Worm (Caenorhabditis elegans): ENCODE measurements around the gene D1014.5.
A peak's percentile ranks its signal among the peaks of the same experiment; 100 is the strongest.

D1014.5 gene

DNA sequence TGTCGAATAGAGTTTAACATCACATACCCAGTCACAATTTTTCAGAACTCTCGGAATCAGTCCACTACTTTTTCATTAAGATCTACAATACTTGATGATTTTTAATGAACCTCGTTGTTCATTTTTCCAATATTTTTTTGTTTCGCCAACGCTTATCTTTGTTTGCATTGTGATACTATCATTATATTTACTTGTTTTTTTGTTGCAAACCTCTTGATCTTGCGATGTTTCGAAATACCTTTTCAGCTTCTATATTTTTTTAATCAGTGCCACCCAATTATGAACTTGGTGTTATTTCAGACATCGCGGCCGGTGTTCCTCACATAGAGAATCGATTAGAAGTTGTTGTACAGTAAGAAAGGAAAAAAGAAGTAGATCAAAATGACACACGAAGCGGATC lies 14.8 kb upstream of the D1014.5 start, which contains the start of gene myo-5:
myo-5 (plus strand) TSS at position 301 of the 400 bp plus-strand sequence.
- TF ChIP-seq xbp-1 (tag; optimal IDR thresholded peaks at IDR 0.05) (no peak), swsn-7 (tag; optimal IDR thresholded peaks at IDR 0.05) (no peak), efl-1 (optimal IDR thresholded peaks at IDR 0.05) (no peak), efl-1 (GFP tag; optimal IDR thresholded peaks at IDR 0.05 in 1 of 2) (peak in 1 of 2 experiments; percentile 15), mep-1 (tag; optimal IDR thresholded peaks at IDR 0.05) (no peak), elt-2 (tag; optimal IDR thresholded peaks at IDR 0.05) (no peak)

DNA sequence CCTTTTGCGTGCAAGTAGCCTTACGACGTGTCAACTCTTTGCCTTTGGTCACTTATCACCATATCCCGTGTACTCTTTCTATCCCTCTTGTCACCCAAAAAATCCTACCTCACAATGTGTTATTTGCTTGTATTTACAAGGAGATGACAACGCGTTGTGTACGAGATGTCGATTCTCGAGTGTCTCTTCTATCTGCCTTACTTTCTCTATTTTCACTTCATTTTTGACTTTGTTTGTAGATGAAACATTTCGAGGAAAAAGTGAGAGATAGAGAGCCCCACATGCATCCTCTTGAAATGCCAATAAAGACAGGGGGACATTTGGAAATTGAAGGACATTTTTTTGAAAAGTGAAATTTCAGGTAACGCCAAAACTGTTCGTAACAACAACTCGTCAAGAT lies 12.7 kb upstream of the D1014.5 start:
- TF ChIP-seq nhr-77 (tag; optimal IDR thresholded peaks at IDR 0.05): peak; percentile 74
- TF ChIP-seq rnt-1 (tag; optimal IDR thresholded peaks at IDR 0.05): no peak
- TF ChIP-seq nhr-11 (tag; optimal IDR thresholded peaks at IDR 0.05): no peak
- TF ChIP-seq tbx-2 (tag; optimal IDR thresholded peaks at IDR 0.05): peak; percentile 34
- TF ChIP-seq unc-62 (GFP tag; optimal IDR thresholded peaks at IDR 0.05): no peak
- no peak for TF ChIP-seq nhr-237 (tag; optimal IDR thresholded peaks at IDR 0.05)

ce11 chrV:8114542-8114941 lies 8.9 kb upstream of the D1014.5 start:
- no peak for TF ChIP-seq zip-4 (GFP tag; optimal IDR thresholded peaks at IDR 0.05)
- no peak for TF ChIP-seq snu-23 (GFP tag; optimal IDR thresholded peaks at IDR 0.05)
- TF ChIP-seq lin-14 (GFP tag; optimal IDR thresholded peaks at IDR 0.05): no peak
- TF ChIP-seq elt-2 (tag; optimal IDR thresholded peaks at IDR 0.05): no peak
- TF ChIP-seq skn-1 (tag; optimal IDR thresholded peaks at IDR 0.05): no peak
- TF ChIP-seq pax-3 (tag; optimal IDR thresholded peaks at IDR 0.05): no peak
- TF ChIP-seq mep-1 (tag; optimal IDR thresholded peaks at IDR 0.05): no peak
- no peak for TF ChIP-seq tlp-1 (tag; optimal IDR thresholded peaks at IDR 0.05)
- no peak for TF ChIP-seq sup-37 (GFP tag; optimal IDR thresholded peaks at IDR 0.05)
- no peak for TF ChIP-seq ces-1 (GFP tag; optimal IDR thresholded peaks at IDR 0.05)
- no peak for TF ChIP-seq sptf-1 (tag; optimal IDR thresholded peaks at IDR 0.05)
- no peak for TF ChIP-seq ztf-11 (tag; optimal IDR thresholded peaks at IDR 0.05)
- no peak for TF ChIP-seq aha-1 (tag; optimal IDR thresholded peaks at IDR 0.05)
- TF ChIP-seq efl-3 (GFP tag; optimal IDR thresholded peaks at IDR 0.05): no peak
- TF ChIP-seq ceh-8 (GFP tag; optimal IDR thresholded peaks at IDR 0.05): no peak
- no peak for TF ChIP-seq nhr-20 (tag; optimal IDR thresholded peaks at IDR 0.05)

DNA sequence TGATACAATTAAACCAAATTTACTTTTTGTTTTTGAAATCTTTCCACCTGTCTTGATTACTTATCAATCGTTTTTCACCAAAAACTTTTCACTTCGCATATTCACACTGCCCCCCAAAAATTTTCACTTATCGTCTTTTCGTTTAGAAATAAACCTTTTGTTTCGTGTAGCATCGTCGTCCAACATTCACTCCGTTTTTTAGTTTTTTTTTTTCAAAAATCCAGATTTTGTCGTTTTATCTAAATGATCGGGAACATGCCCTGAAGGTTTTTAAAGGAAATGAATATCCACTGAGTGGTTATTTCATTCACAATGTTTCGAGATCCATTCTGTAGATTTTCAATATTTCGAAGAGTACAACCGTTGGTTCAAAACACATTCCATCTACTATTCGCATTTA lies 5.5 kb upstream of the D1014.5 start, which contains the start of gene D1014.7:
D1014.7 (plus strand) TSS at position 301 of the 400 bp plus-strand sequence.
- TF ChIP-seq nhr-237 (tag; optimal IDR thresholded peaks at IDR 0.05) (no peak), mdl-1 (tag; optimal IDR thresholded peaks at IDR 0.05) (no peak), mef-2 (tag; optimal IDR thresholded peaks at IDR 0.05) (no peak), snu-23 (GFP tag; optimal IDR thresholded peaks at IDR 0.05) (no peak), nhr-84 (tag; optimal IDR thresholded peaks at IDR 0.05) (no peak), elt-2 (tag; optimal IDR thresholded peaks at IDR 0.05) (no peak), ceh-88 (GFP tag; IDR thresholded peaks at IDR 0.05) (no peak), pax-3 (tag; optimal IDR thresholded peaks at IDR 0.05) (no peak), nhr-28 (tag; optimal IDR thresholded peaks at IDR 0.05) (no peak), ceh-8 (GFP tag; optimal IDR thresholded peaks at IDR 0.05) (no peak), sox-4 (tag; optimal IDR thresholded peaks at IDR 0.05) (no peak), tlp-1 (tag; optimal IDR thresholded peaks at IDR 0.05) (no peak), nhr-76 (tag; optimal IDR thresholded peaks at IDR 0.05) (no peak), rnt-1 (tag; optimal IDR thresholded peaks at IDR 0.05) (no peak)

- TF ChIP-seq jun-1 (tag; optimal IDR thresholded peaks at IDR 0.05): no peak
- no peak for TF ChIP-seq nhr-237 (tag; optimal IDR thresholded peaks at IDR 0.05)
- no peak for TF ChIP-seq nhr-84 (tag; optimal IDR thresholded peaks at IDR 0.05)
Measured at ce11 chrV:8120868-8121267, 2.6 kb upstream of the D1014.5 start, which contains the start of gene D1014.6. TSS of gene D1014.6 (plus strand) at chrV:8121168.

DNA sequence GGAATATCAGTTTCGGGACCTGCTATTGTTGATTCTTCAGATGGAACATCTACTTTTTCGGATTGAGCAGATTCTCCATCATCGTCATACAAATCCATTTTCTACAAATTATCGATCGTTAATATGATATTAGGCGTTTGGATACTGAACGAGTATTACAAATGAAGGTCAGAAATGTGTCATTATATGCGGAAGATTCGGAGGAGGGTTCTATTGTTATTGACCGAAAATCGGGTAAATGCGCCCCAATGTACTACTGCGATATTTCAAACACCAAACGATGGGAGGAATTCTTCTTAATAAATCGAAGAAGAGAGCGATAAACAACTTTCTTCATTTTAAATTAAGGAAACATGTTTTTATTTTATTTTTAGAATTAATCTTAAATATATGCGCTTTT lies 5.8 kb downstream of the D1014.5 start, which contains the start of gene spr-1:
spr-1 (minus strand) TSS at position 101 of the 400 bp plus-strand sequence.
- no peak for TF ChIP-seq tbx-2 (tag; optimal IDR thresholded peaks at IDR 0.05)
- TF ChIP-seq sup-37 (GFP tag; optimal IDR thresholded peaks at IDR 0.05): no peak
- TF ChIP-seq nhr-85 (tag): peak; percentile 57
- TF ChIP-seq unc-30 (tag; optimal IDR thresholded peaks at IDR 0.05): no peak
- TF ChIP-seq elt-3 (tag; optimal IDR thresholded peaks at IDR 0.05): peak in 1 of 6 experiments; percentile 48
- peak; percentile 30 for TF ChIP-seq blmp-1 (tag; optimal IDR thresholded peaks at IDR 0.05)
- no peak for TF ChIP-seq efl-1 (optimal IDR thresholded peaks at IDR 0.05)
- TF ChIP-seq efl-1 (GFP tag; optimal IDR thresholded peaks at IDR 0.05 in 1 of 2): peak in 1 of 2 experiments; percentile 11
- no peak for TF ChIP-seq F16B12.6 (tag; optimal IDR thresholded peaks at IDR 0.05)
